Fruit fly (Drosophila melanogaster) whole organism, wandering third instar larva: ENCODE data around the gene RpL26.

Experiments used
- Abd-B ChIP-seq: fragments of >200 bp; optimal IDR thresholded peaks from 2 replicates; lab custom pipeline; 2017; ENCODE audit warnings: missing biosample characterization, missing genetic modification characterization
- CG32264 ChIP-seq: fragments of 200-800 bp; sonication (Bioruptor generic); optimal IDR thresholded peaks from 2 replicates; lab custom pipeline; 2016; ENCODE audit warnings: missing biosample characterization, missing genetic modification characterization
- CG9705 ChIP-seq: fragments of 200-800 bp; sonication (Bioruptor generic); optimal IDR thresholded peaks from 2 replicates; lab custom pipeline; 2018; ENCODE audit warnings: missing biosample characterization, mild to moderate bottlenecking, missing genetic modification characterization
- CrebA ChIP-seq: fragments of 200-800 bp; sonication (Bioruptor generic); optimal IDR thresholded peaks from 2 replicates; lab custom pipeline; 2016; ENCODE audit warnings: missing biosample characterization, mild to moderate bottlenecking, missing genetic modification characterization, borderline replicate concordance
- Dfd ChIP-seq: fragments of >200 bp; optimal IDR thresholded peaks from 2 replicates; lab custom pipeline; 2017; ENCODE audit warnings: missing biosample characterization, missing genetic modification characterization
- Dif ChIP-seq: fragments of 200-275, 200-300 bp; sonication (Bioruptor generic); optimal IDR thresholded peaks from 2 replicates; lab custom pipeline; 2018; ENCODE audit warnings: missing biosample characterization, missing genetic modification characterization; ENCODE audit not compliant: partially characterized antibody
- GATAd ChIP-seq: sonication (Bioruptor generic); optimal IDR thresholded peaks from 2 replicates; lab custom pipeline; 2016; ENCODE audit warnings: missing biosample characterization, missing genetic modification characterization
- HLH106 ChIP-seq: fragments of 200-800 bp; optimal IDR thresholded peaks from 3 replicates; lab custom pipeline; 2019; ENCODE audit warnings: missing biosample characterization, mild to moderate bottlenecking, missing genetic modification characterization, moderate library complexity
- Hnf4 ChIP-seq: fragments of 200-800 bp; sonication (Bioruptor generic); optimal IDR thresholded peaks from 2 replicates; lab custom pipeline; 2016; ENCODE audit warnings: missing biosample characterization, mild to moderate bottlenecking, missing genetic modification characterization
- Hr78 ChIP-seq: fragments of >200 bp; optimal IDR thresholded peaks from 2 replicates; lab custom pipeline; 2017; ENCODE audit warnings: missing biosample characterization, missing genetic modification characterization
- Hr83 ChIP-seq: fragments of 200-300 bp; sonication (Bioruptor generic); optimal IDR thresholded peaks from 2 replicates; lab custom pipeline; 2016; ENCODE audit warnings: missing biosample characterization, mild to moderate bottlenecking, missing genetic modification characterization, moderate library complexity; ENCODE audit not compliant: poor library complexity, severe bottlenecking
- Jra ChIP-seq: sonication (Bioruptor generic); optimal IDR thresholded peaks from 2 replicates; lab custom pipeline; 2016; ENCODE audit warnings: missing biosample characterization, missing genetic modification characterization
- Mio ChIP-seq: sonication (Bioruptor generic); optimal IDR thresholded peaks from 2 replicates; lab custom pipeline; 2016; ENCODE audit warnings: missing biosample characterization, missing genetic modification characterization
- Myc ChIP-seq: fragments of >200 bp; optimal IDR thresholded peaks from 2 replicates; lab custom pipeline; 2017
- N ChIP-seq: fragments of >200 bp; optimal IDR thresholded peaks from 2 replicates; lab custom pipeline; 2018; ENCODE audit warnings: missing biosample characterization, missing external identifiers, missing genetic modification characterization
- OdsH ChIP-seq: fragments of 200-800 bp; sonication (Bioruptor generic); optimal IDR thresholded peaks from 2 replicates; lab custom pipeline; 2016; ENCODE audit warnings: missing biosample characterization, mild to moderate bottlenecking, missing genetic modification characterization
- Rel ChIP-seq, 2 experiments: fragments of 200-800 bp; sonication (Bioruptor generic) in 1 of 2; optimal IDR thresholded peaks; 2 replicates in 1 of 2; 3 replicates in 1 of 2; lab custom pipeline; 2016 to 2019; ENCODE audit warnings: mild to moderate bottlenecking in 2 of 2, missing biosample characterization in 2 of 2, missing genetic modification characterization in 2 of 2, moderate library complexity in 1 of 2
- Sp1 ChIP-seq: fragments of 200-800 bp; sonication (Bioruptor generic); optimal IDR thresholded peaks from 3 replicates; lab custom pipeline; 2019; ENCODE audit warnings: missing biosample characterization, mild to moderate bottlenecking, missing genetic modification characterization, moderate library complexity
- Vsx2 ChIP-seq: fragments of 200-300, 225-300 bp; sonication (Bioruptor generic); optimal IDR thresholded peaks from 2 replicates; lab custom pipeline; 2018; ENCODE audit warnings: missing biosample characterization, missing genetic modification characterization; ENCODE audit not compliant: partially characterized antibody
- br ChIP-seq: fragments of 200-800 bp; sonication (Bioruptor generic); optimal IDR thresholded peaks from 2 replicates; lab custom pipeline; 2016; ENCODE audit warnings: missing biosample characterization, missing genetic modification characterization
- brk ChIP-seq: fragments of 200-800 bp; sonication (Bioruptor generic); optimal IDR thresholded peaks from 2 replicates; lab custom pipeline; 2016; ENCODE audit warnings: missing biosample characterization, mild to moderate bottlenecking, missing genetic modification characterization
- dl ChIP-seq, 2 experiments: fragments of 175-275, 200-275 bp in 1 of 2; fragments of 200-275 bp in 1 of 2; sonication (Bioruptor generic); optimal IDR thresholded peaks; lab custom pipeline; 2018; ENCODE audit warnings: mild to moderate bottlenecking in 2 of 2, missing biosample characterization in 2 of 2, missing genetic modification characterization in 2 of 2, moderate library complexity in 2 of 2; ENCODE audit not compliant: partially characterized antibody in 2 of 2, insufficient read depth in 1 of 2
- dmrt93B ChIP-seq: fragments of 200-800 bp; sonication (Bioruptor generic); optimal IDR thresholded peaks from 2 replicates; lab custom pipeline; 2018; ENCODE audit warnings: missing biosample characterization, mild to moderate bottlenecking, missing genetic modification characterization
- dsf ChIP-seq: sonication (Bioruptor generic); optimal IDR thresholded peaks from 2 replicates; lab custom pipeline; 2016; ENCODE audit warnings: missing biosample characterization, missing genetic modification characterization, borderline replicate concordance
- ey ChIP-seq: fragments of 200-800 bp; sonication (Bioruptor generic); optimal IDR thresholded peaks from 2 replicates; lab custom pipeline; 2016; ENCODE audit warnings: missing biosample characterization, missing genetic modification characterization
- foxo ChIP-seq, 2 experiments: fragments of 200-800 bp; sonication (Bioruptor generic); optimal IDR thresholded peaks; 2 replicates in 1 of 2; 3 replicates in 1 of 2; lab custom pipeline; 2016 to 2017; ENCODE audit warnings: missing biosample characterization in 2 of 2, missing genetic modification characterization in 2 of 2
- fru ChIP-seq: fragments of 200-800 bp; sonication (Bioruptor generic); optimal IDR thresholded peaks from 3 replicates; lab custom pipeline; 2016; ENCODE audit warnings: missing biosample characterization, mild to moderate bottlenecking, missing genetic modification characterization
- h ChIP-seq: fragments of 200-800 bp; sonication (Bioruptor generic); optimal IDR thresholded peaks from 3 replicates; lab custom pipeline; 2016; ENCODE audit warnings: missing biosample characterization, mild to moderate bottlenecking, missing genetic modification characterization
- jim ChIP-seq: fragments of 175-275, 200-325 bp; sonication (Bioruptor generic); optimal IDR thresholded peaks from 2 replicates; lab custom pipeline; 2016; ENCODE audit warnings: missing biosample characterization, mild to moderate bottlenecking, missing genetic modification characterization
- lola ChIP-seq: fragments of >200 bp; optimal IDR thresholded peaks from 2 replicates; lab custom pipeline; 2017; ENCODE audit warnings: missing biosample characterization, missing genetic modification characterization
- pan ChIP-seq: fragments of >200 bp; optimal IDR thresholded peaks from 2 replicates; lab custom pipeline; 2017
- psq ChIP-seq: fragments of 200-800 bp; sonication (Bioruptor generic); optimal IDR thresholded peaks from 3 replicates; lab custom pipeline; 2017; ENCODE audit warnings: missing biosample characterization, mild to moderate bottlenecking, missing genetic modification characterization, moderate library complexity
- rgr ChIP-seq: fragments of 200-800 bp; sonication (Bioruptor generic); optimal IDR thresholded peaks from 3 replicates; lab custom pipeline; 2016; ENCODE audit warnings: missing biosample characterization, mild to moderate bottlenecking, missing genetic modification characterization
- sage ChIP-seq: fragments of 200-800 bp; sonication (Bioruptor generic); optimal IDR thresholded peaks from 2 replicates; lab custom pipeline; 2016; ENCODE audit warnings: missing biosample characterization, mild to moderate bottlenecking, missing genetic modification characterization
- sv ChIP-seq: fragments of 200-800 bp; sonication (Bioruptor generic); optimal IDR thresholded peaks from 3 replicates; lab custom pipeline; 2016; ENCODE audit warnings: missing biosample characterization, missing genetic modification characterization
- tai ChIP-seq: sonication (Bioruptor generic); optimal IDR thresholded peaks from 2 replicates; lab custom pipeline; 2016; ENCODE audit warnings: missing biosample characterization, missing genetic modification characterization
- usp ChIP-seq: fragments of >200 bp; optimal IDR thresholded peaks from 2 replicates; lab custom pipeline; 2017; ENCODE audit warnings: missing biosample characterization, missing genetic modification characterization
- woc ChIP-seq: sonication (Bioruptor generic); optimal IDR thresholded peaks from 2 replicates; lab custom pipeline; 2016; ENCODE audit warnings: missing biosample characterization, mild to moderate bottlenecking, missing genetic modification characterization

The RpL26 gene

dm6 chr3L:18867521-18867920 is 31.2 kb upstream of the RpL26 start, which contains the start of gene Dysb:
Dysb (plus strand) TSS chr3L:18867771.
- TF ChIP-seq br: peak; percentile 58
- peak; percentile 78 for TF ChIP-seq HLH106
- peak; percentile 84 for TF ChIP-seq Hr83
- TF ChIP-seq Mio (GFP tag; lab: Kevin White, UChicago): no peak
- TF ChIP-seq jim: no peak
- no peak for TF ChIP-seq Hr78 (GFP tag; lab: Kevin White, UChicago)
- peak; percentile 54 for TF ChIP-seq Dif (GFP tag; lab: Kevin White, UChicago)
- TF ChIP-seq sage: no peak
- TF ChIP-seq Rel (GFP tag; optimal IDR thresholded peaks at IDR 0.05; lab: Kevin White, UChicago): no peak
- TF ChIP-seq Rel (tag; optimal IDR thresholded peaks at IDR 0.05; lab: Kevin White, UChicago): peak; percentile 50
- no peak for TF ChIP-seq CG32264
- peak; percentile 37 for TF ChIP-seq dsf (GFP tag; lab: Kevin White, UChicago)
- TF ChIP-seq Sp1 (GFP tag; lab: Kevin White, UChicago): peak; percentile 78
- no peak for TF ChIP-seq CrebA
- no peak for TF ChIP-seq Vsx2 (GFP tag; lab: Kevin White, UChicago)
- no peak for TF ChIP-seq usp
- no peak for TF ChIP-seq Abd-B (GFP tag; lab: Kevin White, UChicago)
- TF ChIP-seq brk (GFP tag; lab: Kevin White, UChicago): peak; percentile 79
- peak; percentile 76 for TF ChIP-seq psq (GFP tag; lab: Kevin White, UChicago)
- no peak for TF ChIP-seq dl (GFP tag; optimal IDR thresholded peaks at IDR 0.05; lab: Kevin White, UChicago; ENCODE audit: insufficient read depth in 1 of 2, partially characterized antibody in 2 of 2)
- TF ChIP-seq h: peak; percentile 72
- TF ChIP-seq rgr: peak; percentile 83
- no peak for TF ChIP-seq tai (GFP tag; lab: Kevin White, UChicago)
- TF ChIP-seq OdsH (GFP tag; lab: Kevin White, UChicago): peak; percentile 78
- TF ChIP-seq ey: peak; percentile 59
- TF ChIP-seq foxo (GFP tag; optimal IDR thresholded peaks at IDR 0.05; lab: Kevin White, UChicago): peak in 1 of 2 experiments; percentile 84
- no peak for TF ChIP-seq pan
- peak; percentile 73 for TF ChIP-seq woc (GFP tag; lab: Kevin White, UChicago)
- no peak for TF ChIP-seq Myc (lab: Kevin White, UChicago)
- TF ChIP-seq fru (GFP tag; lab: Kevin White, UChicago): peak; percentile 70
- TF ChIP-seq CG9705 (GFP tag; lab: Kevin White, UChicago): peak; percentile 67
- peak; percentile 48 for TF ChIP-seq Jra
- no peak for TF ChIP-seq N
- no peak for TF ChIP-seq Dfd (GFP tag; lab: Kevin White, UChicago)
- peak; percentile 82 for TF ChIP-seq Hnf4 (GFP tag; lab: Kevin White, UChicago)
- TF ChIP-seq sv: peak; percentile 73
- peak; percentile 28 for TF ChIP-seq dmrt93B (GFP tag; lab: Kevin White, UChicago)
- no peak for TF ChIP-seq GATAd (GFP tag; lab: Kevin White, UChicago)
- TF ChIP-seq lola (GFP tag; lab: Kevin White, UChicago): no peak

DNA sequence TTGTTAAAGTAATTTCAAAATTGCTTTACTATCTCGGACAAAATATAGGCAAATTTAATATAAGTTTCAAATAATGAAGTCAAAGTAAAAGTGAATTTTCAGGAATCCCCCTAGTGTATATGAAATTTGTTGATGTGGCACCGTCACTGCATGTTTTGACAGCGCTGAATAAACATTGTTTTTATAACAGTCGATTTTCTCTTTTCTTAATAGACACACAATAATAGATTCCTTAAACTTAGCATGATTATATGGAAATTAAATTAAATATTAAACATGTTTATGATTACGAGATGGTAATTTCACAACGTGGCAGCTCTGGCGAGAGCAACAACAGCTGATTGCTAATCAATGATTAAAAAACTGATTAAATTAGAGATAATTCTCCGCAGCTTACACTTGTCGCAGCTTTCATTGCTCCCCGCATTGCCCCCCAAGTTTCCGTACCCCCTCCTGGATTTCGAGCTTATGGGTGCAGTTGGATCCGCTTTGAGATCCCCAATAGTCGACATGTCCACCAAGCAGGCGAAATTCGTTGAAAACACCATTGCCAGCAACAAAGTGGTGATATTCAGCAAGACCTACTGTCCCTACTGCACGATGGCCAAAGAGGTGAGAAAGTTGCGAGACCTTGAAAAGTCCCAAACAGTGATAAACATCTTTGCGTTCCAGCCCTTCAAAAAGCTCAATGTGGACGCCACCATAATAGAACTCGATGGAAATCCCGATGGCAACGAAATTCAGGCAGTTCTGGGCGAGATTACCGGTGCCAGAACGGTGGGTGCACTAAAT is 29.4 kb upstream of the RpL26 start, which contains the start of gene Grx1:
Gene Grx1, plus strand, starts transcription at position 196 of the 792 bp plus-strand sequence.
- TF ChIP-seq OdsH (GFP tag; lab: Kevin White, UChicago) (peak; percentile 55), dmrt93B (GFP tag; lab: Kevin White, UChicago) (no peak), Dif (GFP tag; lab: Kevin White, UChicago) (no peak), Sp1 (GFP tag; lab: Kevin White, UChicago) (peak; percentile 43), CG32264 (peak; percentile 35), Jra (peak; percentile 63), brk (GFP tag; lab: Kevin White, UChicago) (peak; percentile 79), GATAd (GFP tag; lab: Kevin White, UChicago) (peak; percentile 58), CrebA (no peak), Rel (GFP tag; optimal IDR thresholded peaks at IDR 0.05; lab: Kevin White, UChicago) (no peak), Rel (tag; optimal IDR thresholded peaks at IDR 0.05; lab: Kevin White, UChicago) (peak; percentile 91), rgr (peak; percentile 63), ey (peak; percentile 46), sv (peak; percentile 68), Vsx2 (GFP tag; lab: Kevin White, UChicago) (no peak), fru (GFP tag; lab: Kevin White, UChicago) (peak; percentile 49), psq (GFP tag; lab: Kevin White, UChicago) (peak; percentile 27), Hnf4 (GFP tag; lab: Kevin White, UChicago) (peak; percentile 66), Dfd (GFP tag; lab: Kevin White, UChicago) (no peak), HLH106 (peak; percentile 56), lola (GFP tag; lab: Kevin White, UChicago) (no peak), Myc (lab: Kevin White, UChicago) (no peak), Mio (GFP tag; lab: Kevin White, UChicago) (no peak), Abd-B (GFP tag; lab: Kevin White, UChicago) (no peak), br (peak; percentile 25), foxo (GFP tag; optimal IDR thresholded peaks at IDR 0.05; lab: Kevin White, UChicago) (peak in 1 of 2 experiments; percentile 75), dsf (GFP tag; lab: Kevin White, UChicago) (peak; percentile 39), woc (GFP tag; lab: Kevin White, UChicago) (no peak), N (no peak), h (peak; percentile 60), jim (no peak), tai (GFP tag; lab: Kevin White, UChicago) (no peak), CG9705 (GFP tag; lab: Kevin White, UChicago) (peak; percentile 24), usp (no peak), pan (no peak), Hr78 (GFP tag; lab: Kevin White, UChicago) (no peak), Hr83 (no peak), sage (no peak), dl (GFP tag; optimal IDR thresholded peaks at IDR 0.05; lab: Kevin White, UChicago; ENCODE audit: insufficient read depth in 1 of 2, partially characterized antibody in 2 of 2) (no peak)
